Fruit fly (Drosophila melanogaster): ENCODE measurements around the gene CG10343.

Gene CG10343

DNA sequence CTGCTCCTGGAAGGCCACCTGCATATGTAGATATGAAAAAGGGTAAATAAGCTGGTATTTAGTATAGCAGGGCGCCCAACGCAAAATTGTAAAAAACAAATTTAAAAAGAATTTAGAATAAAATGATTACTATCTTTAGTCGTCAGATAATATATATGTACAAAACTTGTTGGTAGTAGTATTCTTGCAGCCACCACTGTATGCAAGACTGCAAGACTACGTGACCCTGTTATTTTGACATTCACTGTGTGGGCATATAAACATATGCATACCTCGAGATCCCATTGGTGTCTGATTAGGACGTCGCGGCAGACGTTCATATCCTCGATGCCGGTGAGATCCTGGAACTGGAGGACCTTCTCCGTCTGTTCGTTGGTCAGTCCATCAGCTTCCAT lies 4.6 kb downstream of the CG10343 start (continued):
- TF ChIP-seq CG32006 (GFP tag; optimal IDR thresholded peaks at IDR 0.05) (peak; percentile 9), OdsH (GFP tag; optimal IDR thresholded peaks at IDR 0.05) (peak; percentile 60), CG11294 (GFP tag; IDR thresholded peaks at IDR 0.05) (no peak), CG3032 (tag; optimal IDR thresholded peaks at IDR 0.05) (no peak), Hr38 (GFP tag; optimal IDR thresholded peaks at IDR 0.05) (peak; percentile 5), CG6854 (GFP tag; optimal IDR thresholded peaks at IDR 0.05) (no peak), salr (GFP tag; optimal IDR thresholded peaks at IDR 0.05) (no peak), acj6 (GFP tag; optimal IDR thresholded peaks at IDR 0.05) (peak; percentile 27), CG3919 (GFP tag; optimal IDR thresholded peaks at IDR 0.05) (peak; percentile 65), achi (GFP tag; optimal IDR thresholded peaks at IDR 0.05) (peak; percentile 54), Eip75B (GFP tag; optimal IDR thresholded peaks at IDR 0.05) (peak; percentile 44), fd59A (GFP tag; optimal IDR thresholded peaks at IDR 0.05) (peak; percentile 9), net (GFP tag; optimal IDR thresholded peaks at IDR 0.05) (peak; percentile 55), CG11902 (GFP tag; optimal IDR thresholded peaks at IDR 0.05) (peak; percentile 3), CG4318 (GFP tag; optimal IDR thresholded peaks at IDR 0.05) (no peak), vri (GFP tag; optimal IDR thresholded peaks at IDR 0.05) (no peak), eg (GFP tag; IDR thresholded peaks at IDR 0.05) (0 out of 3 replicates have a peak, but pooled peaks have one; percentile 54), Ets21C (GFP tag; optimal IDR thresholded peaks at IDR 0.05) (no peak), cyc (GFP tag; optimal IDR thresholded peaks at IDR 0.05) (peak; percentile 34), Lpt (GFP tag; optimal IDR thresholded peaks at IDR 0.05) (no peak)

- peak; percentile 37 for TF ChIP-seq Hr38 (GFP tag; optimal IDR thresholded peaks at IDR 0.05)
- peak; percentile 70 for TF ChIP-seq CG34406 (GFP tag; optimal IDR thresholded peaks at IDR 0.05)
- peak; percentile 91 for TF ChIP-seq CG6163 (GFP tag; IDR thresholded peaks at IDR 0.05)
- peak; percentile 24 for TF ChIP-seq CG6854 (GFP tag; optimal IDR thresholded peaks at IDR 0.05)
- TF ChIP-seq CG10631 (GFP tag; optimal IDR thresholded peaks at IDR 0.05) = peak; percentile 89
- TF ChIP-seq Hr39 (GFP tag; optimal IDR thresholded peaks at IDR 0.05) = peak; percentile 91
- TF ChIP-seq Sox102F (GFP tag; optimal IDR thresholded peaks at IDR 0.05) = peak; percentile 63
- peak; percentile 88 for TF ChIP-seq Sox15 (GFP tag; optimal IDR thresholded peaks at IDR 0.05)
- peak; percentile 77 for TF ChIP-seq Ets96B (tag; optimal IDR thresholded peaks at IDR 0.05)
- peak; percentile 85 for TF ChIP-seq CG11902 (GFP tag; optimal IDR thresholded peaks at IDR 0.05)
- peak; percentile 91 for TF ChIP-seq Hr4 (GFP tag; optimal IDR thresholded peaks at IDR 0.05)
- TF ChIP-seq lz (GFP tag; optimal IDR thresholded peaks at IDR 0.05) = peak; percentile 85
- TF ChIP-seq CG32006 (GFP tag; optimal IDR thresholded peaks at IDR 0.05) = peak; percentile 90
- TF ChIP-seq salr (GFP tag; optimal IDR thresholded peaks at IDR 0.05) = peak; percentile 61 to 70
- TF ChIP-seq Lpt (GFP tag; optimal IDR thresholded peaks at IDR 0.05) = peak; percentile 83
- peak; percentile 61; the same call in 1 of the 2 replicates for TF ChIP-seq CG15336 (GFP tag; IDR thresholded peaks at IDR 0.05)
- peak; percentile 90 for TF ChIP-seq CG31627 (GFP tag; optimal IDR thresholded peaks at IDR 0.05)
- TF ChIP-seq Ets21C (GFP tag; optimal IDR thresholded peaks at IDR 0.05) = peak; percentile 88
- TF ChIP-seq CG16779 (tag; optimal IDR thresholded peaks at IDR 0.05) = peak; percentile 14
- peak; percentile 53 for TF ChIP-seq fd59A (GFP tag; optimal IDR thresholded peaks at IDR 0.05)
- peak; percentile 61 for TF ChIP-seq CG11762 (GFP tag; optimal IDR thresholded peaks at IDR 0.05; ENCODE audit: insufficient read depth)
- peak; percentile 87 for TF ChIP-seq CG4318 (GFP tag; optimal IDR thresholded peaks at IDR 0.05)
- peak; percentile 90 for TF ChIP-seq OdsH (GFP tag; optimal IDR thresholded peaks at IDR 0.05)
- TF ChIP-seq CG3919 (GFP tag; optimal IDR thresholded peaks at IDR 0.05) = peak; percentile 82
- TF ChIP-seq CG9139 (GFP tag; optimal IDR thresholded peaks at IDR 0.05) = peak; percentile 49
- TF ChIP-seq cyc (GFP tag; optimal IDR thresholded peaks at IDR 0.05) = peak; percentile 87
- peak; percentile 81 for TF ChIP-seq Smox (GFP tag; optimal IDR thresholded peaks at IDR 0.05)
- TF ChIP-seq CG6276 (GFP tag; optimal IDR thresholded peaks at IDR 0.05) = no peak
- peak; percentile 92 for TF ChIP-seq Sox14 (GFP tag; optimal IDR thresholded peaks at IDR 0.05)
- TF ChIP-seq topi (GFP tag; optimal IDR thresholded peaks at IDR 0.05) = peak; percentile 79
- TF ChIP-seq acj6 (GFP tag; optimal IDR thresholded peaks at IDR 0.05) = peak; percentile 88
- peak; percentile 83 for TF ChIP-seq Met (GFP tag; optimal IDR thresholded peaks at IDR 0.05)
- peak; percentile 78 for TF ChIP-seq CG8119 (GFP tag; IDR thresholded peaks at IDR 0.05)
- no peak for TF ChIP-seq vri (GFP tag; optimal IDR thresholded peaks at IDR 0.05)
- peak; percentile 68 for TF ChIP-seq CG8319 (GFP tag; optimal IDR thresholded peaks at IDR 0.05)
- peak; percentile 48 for TF ChIP-seq spab (GFP tag; optimal IDR thresholded peaks at IDR 0.05)
- TF ChIP-seq CG11294 (GFP tag; IDR thresholded peaks at IDR 0.05) = peak; percentile 90
- TF ChIP-seq dsx (GFP tag; optimal IDR thresholded peaks at IDR 0.05; ENCODE audit: poor library complexity, severe bottlenecking) = peak; percentile 71
- TF ChIP-seq CG10669 (GFP tag; optimal IDR thresholded peaks at IDR 0.05) = peak; percentile 77
- TF ChIP-seq CG6808 (GFP tag; optimal IDR thresholded peaks at IDR 0.05) = peak; percentile 46
- peak; percentile 90 for TF ChIP-seq CG3032 (tag; optimal IDR thresholded peaks at IDR 0.05)
- TF ChIP-seq esn (GFP tag; optimal IDR thresholded peaks at IDR 0.05) = peak; percentile 79
These were observed 5.1 kb downstream of the CG10343 start, which contains the start of the genes Faf2 and Grip71 for dm6 chr2L:18708239-18708891. Faf2 (minus strand) TSS chr2L:18708688. Grip71 (plus strand) TSS chr2L:18708846.
